Worm (Caenorhabditis elegans) whole organism, young adult: ENCODE measurements around the gene golg-2.

ENCODE experiments used
- F52B5.7 ChIP-seq: sonication (generic microtip); optimal IDR thresholded peaks from 2 replicates; lab custom pipeline; 2016; ENCODE audit warnings: mild to moderate bottlenecking, missing genetic modification characterization, missing compliant biosample characterization
- lsy-27 ChIP-seq: sonication (generic microtip); optimal IDR thresholded peaks from 2 replicates; lab custom pipeline; 2017; ENCODE audit warnings: missing genetic modification characterization, mild to moderate bottlenecking, missing compliant biosample characterization, antibody characterized with exemption, missing genotype, borderline replicate concordance; ENCODE audit not compliant: insufficient read depth
- sea-2 ChIP-seq: fragments of 200-800 bp; sonication (Bioruptor generic); IDR thresholded peaks from 2 replicates; pipeline ENCODE4 v1.3.6; 2022; ENCODE audit warnings: missing genetic modification characterization, missing compliant biosample characterization
- ztf-6 ChIP-seq: fragments of 200-800 bp; sonication (Bioruptor generic); IDR thresholded peaks from 2 replicates; pipeline ENCODE4 v1.3.6; 2022; ENCODE audit warnings: missing genetic modification reagents, missing genetic modification characterization, missing compliant biosample characterization

ce11 chrII:5003660-5004059 lies 36.2 kb downstream of the golg-2 start, which contains the start of gene F59A6.10:
- no peak for TF ChIP-seq ztf-6 (GFP tag; lab: Robert Waterston, UW)
- no peak for TF ChIP-seq sea-2
- no peak for TF ChIP-seq lsy-27
- TF ChIP-seq F52B5.7 (tag; lab: Kevin White, UChicago) = no peak
